Worm (Caenorhabditis elegans) whole organism, L4/young adult: Measurements from ENCODE around the gene ipla-6.

Experiments
- W03F9.2 ChIP-seq: fragments of 150-350 bp; optimal IDR thresholded peaks from 2 replicates; lab custom pipeline; 2014; ENCODE audit warnings: missing biosample characterization, missing genetic modification characterization
- dao-5 ChIP-seq: sonication (generic microtip); optimal IDR thresholded peaks from 2 replicates; lab custom pipeline; 2016; ENCODE audit warnings: missing genotype, missing genetic modification characterization, moderate library complexity, missing compliant biosample characterization
- him-1 ChIP-seq: sonication (generic microtip); optimal IDR thresholded peaks from 2 replicates; lab custom pipeline; 2016; ENCODE audit warnings: missing genotype, missing genetic modification reagents, missing genetic modification characterization, missing compliant biosample characterization

- TF ChIP-seq dao-5, result no peak
- no peak for TF ChIP-seq W03F9.2 (tag; lab: Kevin White, UChicago)
- no peak for TF ChIP-seq him-1
These were observed 33.8 kb upstream of the ipla-6 start, which contains the start of gene srv-25 for ce11 chrIV:6303642-6304041.
